Worm (Caenorhabditis elegans) whole organism, L4/young adult: Measurements from ENCODE around the gene K10D11.6.
A peak's percentile ranks its signal among the peaks of the same experiment; 100 is the strongest.

ENCODE experiments used
- W03F9.2 ChIP-seq: fragments of 150-350 bp; optimal IDR thresholded peaks from 2 replicates; lab custom pipeline; 2014; ENCODE audit warnings: missing biosample characterization, missing genetic modification characterization
- him-1 ChIP-seq: sonication (generic microtip); optimal IDR thresholded peaks from 2 replicates; lab custom pipeline; 2016; ENCODE audit warnings: missing genotype, missing genetic modification reagents, missing genetic modification characterization, missing compliant biosample characterization

DNA sequence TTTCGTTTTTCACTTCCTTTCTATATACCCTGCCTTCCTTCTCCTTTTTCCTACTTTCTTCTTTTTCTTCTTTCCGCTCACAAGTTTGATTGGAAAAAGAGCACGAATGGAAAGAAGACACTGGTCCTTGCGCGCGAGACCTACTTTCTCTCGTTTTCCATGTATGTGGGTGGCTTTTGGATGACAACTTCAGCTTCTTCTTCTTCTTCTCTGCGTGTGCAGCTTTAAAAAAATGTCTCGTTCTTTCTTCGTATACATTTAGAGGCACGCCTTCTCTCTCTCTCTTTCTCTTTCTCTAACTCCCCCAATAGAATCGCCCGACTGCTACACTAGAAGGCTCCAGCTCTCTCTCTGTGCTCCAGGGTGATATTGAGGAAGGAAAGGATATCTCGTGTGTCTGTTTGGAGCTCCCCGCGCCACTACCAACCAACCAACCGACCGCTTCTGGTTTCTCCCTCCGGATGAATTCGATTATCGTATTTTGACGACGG is 36.6 kb upstream of the K10D11.6 start:
- no peak for TF ChIP-seq W03F9.2 (tag; lab: Kevin White, UChicago)
- TF ChIP-seq him-1 (tag; lab: Kevin White, UChicago), result peak; percentile 49
